Fruit fly (Drosophila melanogaster) Kc167 (cell line): ENCODE results near the gene CG14427.

Experiments used
- Myc ChIP-seq: fragments of >200 bp; optimal IDR thresholded peaks from 2 replicates; lab custom pipeline; 2017; ENCODE audit warnings: missing external identifiers
- Sin3A ChIP-seq: fragments of >200 bp; optimal IDR thresholded peaks from 2 replicates; lab custom pipeline; 2018; ENCODE audit warnings: missing external identifiers
- h ChIP-seq: fragments of >200 bp; optimal IDR thresholded peaks from 3 replicates; lab custom pipeline; 2018; ENCODE audit warnings: missing external identifiers
- insv ChIP-seq: fragments of >200 bp; optimal IDR thresholded peaks from 3 replicates; lab custom pipeline; 2018; ENCODE audit warnings: missing external identifiers
- psq ChIP-seq: fragments of >200 bp; optimal IDR thresholded peaks from 2 replicates; lab custom pipeline; 2017; ENCODE audit warnings: missing external identifiers
- ttk ChIP-seq: sonication (Bioruptor generic); optimal IDR thresholded peaks from 2 replicates; lab custom pipeline; 2017; ENCODE audit warnings: missing external identifiers

- TF ChIP-seq h (lab: Kevin White, UChicago) (no peak), ttk (lab: Kevin White, UChicago) (no peak), Myc (lab: Kevin White, UChicago) (no peak), psq (lab: Kevin White, UChicago) (no peak), insv (no peak), Sin3A (lab: Kevin White, UChicago) (no peak)
These were observed at the start of gene CG14427 for dm6 chrX:7040205-7040866.
